Fruit fly (Drosophila melanogaster): Measurements from ENCODE around the gene CG17294.

Gene CG17294

dm6 chr2L:8370364-8371326 lies 6.2 kb upstream of the CG17294 start, which contains the start of gene CG17292 (continued):
- TF ChIP-seq hb (GFP tag; IDR thresholded peaks at IDR 0.05; ENCODE audit: partially characterized antibody): peak; percentile 84
- TF ChIP-seq CG12155 (GFP tag; optimal IDR thresholded peaks at IDR 0.05): peak; percentile 99
- peak; percentile 82 for TF ChIP-seq BEAF-32 (GFP tag; optimal IDR thresholded peaks at IDR 0.05)
- TF ChIP-seq vfl (GFP tag; optimal IDR thresholded peaks at IDR 0.05): no peak
- peak; percentile 22 for TF ChIP-seq odd (GFP tag; optimal IDR thresholded peaks at IDR 0.05)
- no peak for TF ChIP-seq pan (optimal IDR thresholded peaks at IDR 0.05)
- peak in 1 of 2 experiments; percentile 72 for TF ChIP-seq pan (GFP tag; optimal IDR thresholded peaks at IDR 0.05 in 1 of 2, IDR thresholded peaks at IDR 0.05 in 1 of 2)
- TF ChIP-seq Asciz (GFP tag; optimal IDR thresholded peaks at IDR 0.05): peak; percentile 23
- peak; percentile 62; the same call in 2 of the 3 replicates for TF ChIP-seq ken (GFP tag; IDR thresholded peaks at IDR 0.05)
- TF ChIP-seq Poxn (GFP tag; IDR thresholded peaks at IDR 0.05): no peak
- no peak for TF ChIP-seq Hr3 (GFP tag; optimal IDR thresholded peaks at IDR 0.05)
- TF ChIP-seq CG30431 (GFP tag; optimal IDR thresholded peaks at IDR 0.05): no peak
- no peak for TF ChIP-seq tio (GFP tag; optimal IDR thresholded peaks at IDR 0.05)
- TF ChIP-seq CG3163 (GFP tag; optimal IDR thresholded peaks at IDR 0.05): peak; percentile 15
- TF ChIP-seq salm (tag; optimal IDR thresholded peaks at IDR 0.05): no peak
- TF ChIP-seq fd102C (GFP tag; optimal IDR thresholded peaks at IDR 0.05): no peak
- no peak; the same call in 2 of the 3 replicates for TF ChIP-seq Mrtf (GFP tag; IDR thresholded peaks at IDR 0.05)
- TF ChIP-seq sc (optimal IDR thresholded peaks at IDR 0.05): no peak
- TF ChIP-seq sc (GFP tag; optimal IDR thresholded peaks at IDR 0.05): no peak
- peak; percentile 95 for TF ChIP-seq Opbp (GFP tag; IDR thresholded peaks at IDR 0.05; ENCODE audit: partially characterized antibody)
- no peak for TF ChIP-seq CG10959 (GFP tag; IDR thresholded peaks at IDR 0.05)
- peak; percentile 16 for TF ChIP-seq CoRest (tag; optimal IDR thresholded peaks at IDR 0.05)
- peak; percentile 33 for TF ChIP-seq CG8089 (GFP tag; optimal IDR thresholded peaks at IDR 0.05)
- TF ChIP-seq CG3726 (GFP tag; IDR thresholded peaks at IDR 0.05): no peak
- TF ChIP-seq fd3F (GFP tag; optimal IDR thresholded peaks at IDR 0.05): peak; percentile 6
- peak; percentile 46 for TF ChIP-seq shn (GFP tag; optimal IDR thresholded peaks at IDR 0.05)
- TF ChIP-seq onecut (GFP tag; IDR thresholded peaks at IDR 0.05): peak; percentile 54; the same call in 1 of the 2 replicates
- TF ChIP-seq unc-4 (GFP tag; IDR thresholded peaks at IDR 0.05; ENCODE audit: partially characterized antibody): peak; percentile 89
- TF ChIP-seq lab (GFP tag; optimal IDR thresholded peaks at IDR 0.05): peak; percentile 81
- peak; percentile 67 for TF ChIP-seq MBD-R2 (GFP tag; IDR thresholded peaks at IDR 0.05)
- no peak for TF ChIP-seq br (optimal IDR thresholded peaks at IDR 0.05)
- TF ChIP-seq E2f1 (GFP tag; IDR thresholded peaks at IDR 0.05): peak; percentile 41; the same call in 1 of the 2 replicates
- TF ChIP-seq bigmax (GFP tag; optimal IDR thresholded peaks at IDR 0.05): no peak
- TF ChIP-seq vvl (GFP tag; IDR thresholded peaks at IDR 0.05): peak; percentile 92
- TF ChIP-seq Atf-2 (GFP tag; optimal IDR thresholded peaks at IDR 0.05): no peak
- no peak for TF ChIP-seq ara (GFP tag; IDR thresholded peaks at IDR 0.05)
- peak; percentile 70 for TF ChIP-seq oc (tag; optimal IDR thresholded peaks at IDR 0.05)
- peak; percentile 66 for TF ChIP-seq Dek (tag; optimal IDR thresholded peaks at IDR 0.05)
- peak; percentile 46 for TF ChIP-seq Myb (GFP tag; optimal IDR thresholded peaks at IDR 0.05)
- 0 out of 2 replicates have a peak, but pooled peaks have one; percentile 14 for TF ChIP-seq Lim3 (GFP tag; IDR thresholded peaks at IDR 0.05)
- TF ChIP-seq lmd (GFP tag; IDR thresholded peaks at IDR 0.05): peak; percentile 46
- peak; percentile 36 for TF ChIP-seq CG10147 (GFP tag; optimal IDR thresholded peaks at IDR 0.05)
- peak; percentile 87 for TF ChIP-seq Doc3 (GFP tag; IDR thresholded peaks at IDR 0.05; ENCODE audit: partially characterized antibody)
- TF ChIP-seq caup (GFP tag; optimal IDR thresholded peaks at IDR 0.05; ENCODE audit: severe bottlenecking): peak; percentile 76
- no peak for TF ChIP-seq toy (GFP tag; IDR thresholded peaks at IDR 0.05)
- TF ChIP-seq Doc2 (GFP tag; IDR thresholded peaks at IDR 0.05): no peak
- TF ChIP-seq CG2875 (GFP tag; optimal IDR thresholded peaks at IDR 0.05): peak; percentile 43
- TF ChIP-seq CG15514 (GFP tag; optimal IDR thresholded peaks at IDR 0.05): peak; percentile 95
- TF ChIP-seq schlank (tag; optimal IDR thresholded peaks at IDR 0.05): peak; percentile 52
